Worm (Caenorhabditis elegans): ENCODE measurements around the gene C50F4.6.

DNA sequence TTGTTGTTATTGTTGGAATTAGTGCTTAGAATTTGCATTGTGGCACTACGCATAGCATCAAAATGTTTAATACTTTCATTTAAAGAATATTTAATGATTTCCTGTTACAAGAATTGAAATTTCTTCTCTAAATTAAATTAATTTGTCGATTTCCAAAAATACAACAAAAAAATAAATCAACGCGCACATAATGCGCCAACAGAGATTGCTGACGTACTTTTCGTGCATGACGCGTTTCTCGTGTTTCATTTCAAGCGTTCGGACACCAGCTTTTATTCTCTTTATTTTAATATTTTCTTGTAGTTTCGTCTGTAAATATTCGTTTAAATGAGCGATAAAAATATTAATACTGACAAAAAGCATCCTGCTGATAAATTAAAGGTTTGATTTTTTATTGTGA lies 32.3 kb upstream of the C50F4.6 start, which contains the start of gene eif-2Bdelta:
- TF ChIP-seq ztf-16 (tag; optimal IDR thresholded peaks at IDR 0.05) = no peak
- TF ChIP-seq pha-4 (tag; optimal IDR thresholded peaks at IDR 0.05) = no peak
- no peak for TF ChIP-seq lim-6 (tag; optimal IDR thresholded peaks at IDR 0.05)
- TF ChIP-seq K09A11.1 (tag; optimal IDR thresholded peaks at IDR 0.05; ENCODE audit: insufficient read depth) = no peak
- no peak for TF ChIP-seq pha-2 (tag; optimal IDR thresholded peaks at IDR 0.05)
- no peak for TF ChIP-seq Y22D7AL.16 (tag; optimal IDR thresholded peaks at IDR 0.05)
- TF ChIP-seq ref-2 (tag; optimal IDR thresholded peaks at IDR 0.05) = no peak

Data from whole organism, late embryonic.